Fruit fly (Drosophila melanogaster): ENCODE results near the gene kis.

Gene kis

DNA sequence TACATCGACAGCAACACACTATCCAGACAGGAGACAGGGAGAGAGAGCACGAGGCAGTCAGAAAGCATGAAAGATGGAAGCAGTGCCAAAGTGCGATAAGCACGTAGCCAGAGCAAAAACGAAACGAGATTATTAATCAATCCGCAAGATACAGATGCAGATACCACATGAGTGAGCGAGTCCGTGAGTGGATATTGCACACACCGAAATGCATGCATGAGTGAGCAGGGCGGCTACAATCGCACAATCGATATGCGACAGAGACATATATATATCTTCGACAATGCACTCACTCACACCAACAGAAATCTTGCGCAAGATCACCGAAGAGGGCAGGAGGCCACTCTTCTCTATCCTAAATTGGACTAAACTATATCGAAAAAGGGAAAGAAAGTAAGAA, 27.8 kb downstream of the kis start:
- TF ChIP-seq rgr (GFP tag; optimal IDR thresholded peaks at IDR 0.05) (no peak), psq (GFP tag; optimal IDR thresholded peaks at IDR 0.05) (peak; percentile 20)

DNA sequence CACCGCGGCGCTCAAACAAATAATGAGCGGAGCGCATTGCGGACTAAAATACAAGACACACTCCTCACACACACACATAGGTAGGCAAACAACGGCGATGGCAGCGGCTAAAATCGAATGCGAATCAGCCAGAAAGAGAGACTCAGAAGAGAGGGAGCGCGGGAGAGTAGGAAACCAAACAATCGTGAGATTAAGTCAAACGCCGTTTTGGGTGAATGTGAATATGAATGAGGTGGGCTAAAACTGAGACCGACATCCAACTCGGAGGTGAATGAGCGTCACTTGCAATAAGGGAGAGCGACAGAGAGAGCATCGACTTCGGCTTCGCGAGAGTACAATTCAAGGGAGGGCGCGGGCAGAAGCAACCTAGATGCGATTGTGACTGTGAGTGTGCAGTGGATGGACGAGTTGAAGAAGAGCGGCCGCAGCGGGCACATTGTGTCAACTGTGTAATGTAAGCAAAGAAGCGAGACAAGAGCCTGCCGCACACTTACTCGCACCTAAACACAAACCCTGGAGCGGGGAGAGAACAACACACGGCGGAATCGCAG, 28.6 kb downstream of the kis start:
- no peak for TF ChIP-seq usp (GFP tag; optimal IDR thresholded peaks at IDR 0.05)
- TF ChIP-seq h (GFP tag; optimal IDR thresholded peaks at IDR 0.05) = peak; percentile 50
- no peak for TF ChIP-seq Abd-B (GFP tag; optimal IDR thresholded peaks at IDR 0.05)
- peak; percentile 82 to 86 for TF ChIP-seq dl (GFP tag; optimal IDR thresholded peaks at IDR 0.05; ENCODE audit: insufficient read depth in 1 of 2, partially characterized antibody in 2 of 2)
- TF ChIP-seq Hnf4 (GFP tag; optimal IDR thresholded peaks at IDR 0.05) = peak; percentile 40
- peak; percentile 52 for TF ChIP-seq jim (GFP tag; optimal IDR thresholded peaks at IDR 0.05)
- TF ChIP-seq CG9705 (GFP tag; optimal IDR thresholded peaks at IDR 0.05) = no peak
- TF ChIP-seq Sp1 (GFP tag; optimal IDR thresholded peaks at IDR 0.05) = peak; percentile 26
- no peak for TF ChIP-seq dmrt93B (GFP tag; optimal IDR thresholded peaks at IDR 0.05)
- no peak for TF ChIP-seq GATAd (GFP tag; optimal IDR thresholded peaks at IDR 0.05)
- no peak for TF ChIP-seq CrebA (GFP tag; optimal IDR thresholded peaks at IDR 0.05; ENCODE audit: borderline replicate concordance)
- no peak for TF ChIP-seq lola (GFP tag; optimal IDR thresholded peaks at IDR 0.05)
- no peak for TF ChIP-seq brk (GFP tag; optimal IDR thresholded peaks at IDR 0.05)
- TF ChIP-seq Dif (GFP tag; optimal IDR thresholded peaks at IDR 0.05; ENCODE audit: partially characterized antibody) = peak; percentile 84
- peak; percentile 56 for TF ChIP-seq Jra (GFP tag; optimal IDR thresholded peaks at IDR 0.05)
- TF ChIP-seq rgr (GFP tag; optimal IDR thresholded peaks at IDR 0.05) = peak; percentile 16
- no peak for TF ChIP-seq sv (GFP tag; optimal IDR thresholded peaks at IDR 0.05)
- TF ChIP-seq pan (optimal IDR thresholded peaks at IDR 0.05) = no peak
- TF ChIP-seq fru (GFP tag; optimal IDR thresholded peaks at IDR 0.05) = peak; percentile 45
- TF ChIP-seq dsf (GFP tag; optimal IDR thresholded peaks at IDR 0.05; ENCODE audit: borderline replicate concordance) = no peak
- TF ChIP-seq Hr83 (GFP tag; optimal IDR thresholded peaks at IDR 0.05; ENCODE audit: poor library complexity, severe bottlenecking) = peak; percentile 60
- no peak for TF ChIP-seq Mio (GFP tag; optimal IDR thresholded peaks at IDR 0.05)
- TF ChIP-seq psq (GFP tag; optimal IDR thresholded peaks at IDR 0.05) = peak; percentile 89
- peak; percentile 3 to 76 for TF ChIP-seq foxo (GFP tag; optimal IDR thresholded peaks at IDR 0.05)
- TF ChIP-seq HLH106 (tag; optimal IDR thresholded peaks at IDR 0.05) = no peak
- no peak for TF ChIP-seq OdsH (GFP tag; optimal IDR thresholded peaks at IDR 0.05)
- TF ChIP-seq N (GFP tag; optimal IDR thresholded peaks at IDR 0.05) = no peak
- TF ChIP-seq woc (GFP tag; optimal IDR thresholded peaks at IDR 0.05) = peak; percentile 13
- TF ChIP-seq CG32264 (GFP tag; optimal IDR thresholded peaks at IDR 0.05) = peak; percentile 47
- TF ChIP-seq Vsx2 (GFP tag; optimal IDR thresholded peaks at IDR 0.05; ENCODE audit: partially characterized antibody) = peak; percentile 29
- TF ChIP-seq br (GFP tag; optimal IDR thresholded peaks at IDR 0.05) = peak; percentile 13
- no peak for TF ChIP-seq ey (GFP tag; optimal IDR thresholded peaks at IDR 0.05)
- TF ChIP-seq tai (GFP tag; optimal IDR thresholded peaks at IDR 0.05) = no peak
- TF ChIP-seq Dfd (GFP tag; optimal IDR thresholded peaks at IDR 0.05) = no peak
- no peak for TF ChIP-seq Hr78 (GFP tag; optimal IDR thresholded peaks at IDR 0.05)
- peak; percentile 36 for TF ChIP-seq sage (GFP tag; optimal IDR thresholded peaks at IDR 0.05)
- TF ChIP-seq Rel (GFP tag; optimal IDR thresholded peaks at IDR 0.05) = peak; percentile 64
- TF ChIP-seq Rel (tag; optimal IDR thresholded peaks at IDR 0.05) = peak; percentile 29
- no peak for TF ChIP-seq Myc (optimal IDR thresholded peaks at IDR 0.05)

DNA sequence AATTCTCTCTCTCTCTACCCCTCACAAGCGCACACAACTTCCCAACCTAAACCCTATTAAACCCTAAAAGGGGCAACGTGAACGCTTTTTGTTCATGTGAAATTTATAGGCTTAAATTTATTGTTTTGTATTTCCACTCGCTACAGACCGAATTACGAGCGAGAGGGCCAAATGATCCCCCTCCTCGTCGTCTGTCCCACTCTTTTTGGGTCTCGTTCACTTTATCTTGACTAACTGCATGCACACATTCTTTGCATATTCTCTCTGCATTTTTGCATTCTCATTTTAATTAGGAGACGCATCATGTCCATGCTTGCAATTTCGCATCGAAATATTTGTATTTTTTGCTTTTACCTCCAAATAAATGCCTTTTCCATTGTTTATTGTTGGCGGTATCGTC, 29.5 kb downstream of the kis start:
- TF ChIP-seq dl (GFP tag; optimal IDR thresholded peaks at IDR 0.05; ENCODE audit: insufficient read depth in 1 of 2, partially characterized antibody in 2 of 2) (no peak), GATAd (GFP tag; optimal IDR thresholded peaks at IDR 0.05) (no peak), dmrt93B (GFP tag; optimal IDR thresholded peaks at IDR 0.05) (no peak), HLH106 (tag; optimal IDR thresholded peaks at IDR 0.05) (no peak), OdsH (GFP tag; optimal IDR thresholded peaks at IDR 0.05) (no peak), jim (GFP tag; optimal IDR thresholded peaks at IDR 0.05) (no peak), Myc (optimal IDR thresholded peaks at IDR 0.05) (no peak), pan (optimal IDR thresholded peaks at IDR 0.05) (no peak), Dfd (GFP tag; optimal IDR thresholded peaks at IDR 0.05) (no peak), rgr (GFP tag; optimal IDR thresholded peaks at IDR 0.05) (no peak), CG32264 (GFP tag; optimal IDR thresholded peaks at IDR 0.05) (no peak), brk (GFP tag; optimal IDR thresholded peaks at IDR 0.05) (no peak), Dif (GFP tag; optimal IDR thresholded peaks at IDR 0.05; ENCODE audit: partially characterized antibody) (no peak)

All from whole organism, wandering third instar larva.